Worm (Caenorhabditis elegans): Measurements from ENCODE around the gene C02E7.8.

C02E7.8 gene

DNA sequence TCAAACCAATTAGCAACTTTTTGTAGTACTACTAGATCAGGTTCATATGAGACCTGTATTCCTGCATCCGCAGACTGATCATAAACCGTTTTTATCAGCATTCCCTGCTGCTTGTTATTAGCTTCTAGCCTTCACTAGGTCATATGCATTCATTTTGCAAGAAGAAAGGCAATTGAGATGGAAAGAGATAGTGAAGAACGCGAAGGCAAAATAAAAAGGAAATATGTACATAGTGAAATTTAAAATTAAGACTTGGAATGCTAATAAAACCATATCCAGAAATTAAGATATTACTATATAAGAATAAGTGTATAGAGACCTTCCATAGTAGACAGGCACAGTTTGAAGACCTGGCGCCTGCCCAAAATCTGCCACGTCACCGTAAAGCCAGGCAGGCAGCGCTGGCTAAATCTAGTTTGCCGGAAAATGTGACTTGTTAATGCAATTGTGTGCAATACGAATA is at the start of gene C02E7.8, which contains the start of gene srh-23:
Gene C02E7.8, minus strand, starts transcription at position 101 of the 463 bp plus-strand sequence.
Gene srh-23, plus strand, starts transcription at position 413 of the 463 bp plus-strand sequence.
- no peak for TF ChIP-seq unc-130 (GFP tag; optimal IDR thresholded peaks at IDR 0.05)
- no peak for TF ChIP-seq dmd-9 (GFP tag; IDR thresholded peaks at IDR 0.05)
- no peak for TF ChIP-seq mxl-2 (GFP tag; conservative IDR thresholded peaks at IDR 0.05)
- no peak for TF ChIP-seq ZK337.2 (GFP tag; IDR thresholded peaks at IDR 0.05)
- no peak for TF ChIP-seq F37D6.2 (tag; optimal IDR thresholded peaks at IDR 0.05)
- no peak for TF ChIP-seq aha-1 (tag)
- no peak for TF ChIP-seq zfp-2 (tag; optimal IDR thresholded peaks at IDR 0.05)
- no peak for TF ChIP-seq duxl-1 (tag; optimal IDR thresholded peaks at IDR 0.05; ENCODE audit: poor library complexity)
- no peak for TF ChIP-seq mdt-29 (GFP tag; IDR thresholded peaks at IDR 0.05)
- no peak for TF ChIP-seq nhr-237 (tag; optimal IDR thresholded peaks at IDR 0.05)
- TF ChIP-seq F49E8.2 (tag; optimal IDR thresholded peaks at IDR 0.05; ENCODE audit: borderline replicate concordance) = no peak
- TF ChIP-seq php-3 (GFP tag; IDR thresholded peaks at IDR 0.05) = no peak
- TF ChIP-seq madf-9 (GFP tag; conservative IDR thresholded peaks at IDR 0.05) = no peak

DNA sequence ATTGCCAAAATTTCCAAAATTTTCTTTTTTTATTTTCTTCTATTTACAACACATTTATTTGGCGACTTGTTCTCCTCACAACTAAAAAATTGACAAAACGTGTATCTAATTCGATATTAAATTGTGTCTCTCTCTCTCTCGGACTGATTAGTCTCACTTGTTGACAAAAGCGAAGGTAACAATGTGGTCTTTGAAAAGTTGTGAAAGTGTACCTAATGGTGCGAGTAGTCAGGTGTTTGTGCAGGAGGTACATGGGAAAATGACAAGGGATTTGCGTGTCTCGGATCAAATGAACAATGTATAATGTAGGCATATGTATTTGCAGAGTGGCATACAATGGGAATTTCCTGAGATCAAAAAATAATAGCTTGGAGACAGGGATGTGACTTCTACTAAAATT is 48.9 kb upstream of the C02E7.8 start:
- TF ChIP-seq dve-1 (tag; optimal IDR thresholded peaks at IDR 0.05; ENCODE audit: insufficient read depth) (peak; percentile 13), nhr-11 (tag; optimal IDR thresholded peaks at IDR 0.05) (peak; percentile 11), zfp-3 (GFP tag; conservative IDR thresholded peaks at IDR 0.05) (no peak), pqm-1 (tag; optimal IDR thresholded peaks at IDR 0.05) (no peak), R02D3.7 (tag; optimal IDR thresholded peaks at IDR 0.05) (no peak), attf-4 (tag; optimal IDR thresholded peaks at IDR 0.05) (no peak), lin-13 (GFP tag; optimal IDR thresholded peaks at IDR 0.05) (no peak), snpc-1.2 (GFP tag; IDR thresholded peaks at IDR 0.05) (no peak), nhr-28 (tag; optimal IDR thresholded peaks at IDR 0.05) (peak; percentile 48), F49E8.2 (tag; optimal IDR thresholded peaks at IDR 0.05; ENCODE audit: borderline replicate concordance) (no peak), unc-39 (tag; optimal IDR thresholded peaks at IDR 0.05) (no peak), aha-1 (tag) (no peak), daf-16 (GFP tag; optimal IDR thresholded peaks at IDR 0.05) (no peak), daf-16 (tag; optimal IDR thresholded peaks at IDR 0.05) (peak; percentile 61), unc-62 (GFP tag; optimal IDR thresholded peaks at IDR 0.05 in 1 of 2) (peak in 1 of 2 experiments; percentile 33), unc-62 (tag; optimal IDR thresholded peaks at IDR 0.05) (no peak), lin-1 (GFP tag; IDR thresholded peaks at IDR 0.05) (no peak), nhr-237 (tag; optimal IDR thresholded peaks at IDR 0.05) (no peak), nhr-111 (GFP tag; optimal IDR thresholded peaks at IDR 0.05) (no peak), lin-39 (tag; optimal IDR thresholded peaks at IDR 0.05) (no peak), egl-43 (GFP tag; IDR thresholded peaks at IDR 0.05) (no peak), zip-2 (tag; optimal IDR thresholded peaks at IDR 0.05) (no peak), ama-1 (optimal IDR thresholded peaks at IDR 0.05) (no peak), dmd-8 (GFP tag; IDR thresholded peaks at IDR 0.05) (no peak), spr-3 (GFP tag; optimal IDR thresholded peaks at IDR 0.05) (no peak)

DNA sequence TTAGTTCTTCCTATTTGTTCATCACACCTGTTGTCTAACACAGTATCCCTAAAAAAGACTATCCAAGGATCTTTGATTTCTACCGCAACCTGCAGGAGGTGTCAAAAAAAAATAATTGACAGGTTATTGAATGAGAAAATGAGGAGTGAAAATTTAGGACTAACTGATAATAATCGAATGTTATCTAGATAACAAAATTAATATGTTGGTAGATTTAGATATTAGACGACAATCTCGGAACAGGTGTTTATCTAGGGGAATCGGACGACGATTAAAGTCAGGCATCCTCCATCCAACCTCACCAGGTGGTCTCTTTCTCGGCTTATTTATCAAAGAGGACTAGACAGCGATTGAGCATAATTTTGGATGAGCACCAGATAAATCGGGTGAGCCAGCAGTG is 48.2 kb upstream of the C02E7.8 start:
- TF ChIP-seq unc-62 (GFP tag; optimal IDR thresholded peaks at IDR 0.05 in 1 of 2) (peak in 1 of 2 experiments; percentile 13), unc-62 (tag; optimal IDR thresholded peaks at IDR 0.05) (no peak), dmd-6 (GFP tag; IDR thresholded peaks at IDR 0.05) (peak; percentile 17; the same call in 1 of the 2 replicates), dve-1 (tag; optimal IDR thresholded peaks at IDR 0.05; ENCODE audit: insufficient read depth) (peak; percentile 27), nhr-42 (GFP tag; IDR thresholded peaks at IDR 0.05) (no peak)

DNA sequence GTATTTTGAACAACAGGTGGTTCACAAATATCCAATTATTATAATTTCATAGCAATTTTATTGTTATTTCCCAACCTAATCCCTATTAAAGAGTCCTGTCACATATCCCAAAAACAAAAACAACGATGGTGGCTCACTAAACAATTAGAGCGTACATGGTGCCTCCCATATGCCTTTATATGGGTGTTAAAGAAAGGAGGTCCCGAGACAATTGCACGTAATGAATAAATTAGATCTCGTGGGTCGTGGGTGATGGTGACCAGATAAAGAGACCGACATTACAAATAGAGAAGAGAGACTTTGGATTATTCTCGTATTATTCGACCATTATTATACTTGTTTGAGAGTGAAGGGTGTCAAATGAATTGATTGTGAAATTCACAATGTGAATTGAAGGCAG is 46.6 kb upstream of the C02E7.8 start:
- no peak for TF ChIP-seq lin-15B (tag; optimal IDR thresholded peaks at IDR 0.05)

Data from whole organism, L4 larva.